Worm (Caenorhabditis elegans): ENCODE data around the gene arr-1.
A peak's percentile ranks its signal among the peaks of the same experiment; 100 is the strongest.

arr-1 gene

ce11 chrX:982598-982997 lies 32.0 kb downstream of the arr-1 start:
- TF ChIP-seq ceh-28 (tag; optimal IDR thresholded peaks at IDR 0.05) (no peak), dmd-8 (GFP tag; IDR thresholded peaks at IDR 0.05) (0 out of 2 replicates have a peak, but pooled peaks have one; percentile 55)

- TF ChIP-seq madf-9 (GFP tag; conservative IDR thresholded peaks at IDR 0.05) (0 out of 2 replicates have a peak, but pooled peaks have one; percentile 6), unc-62 (GFP tag; optimal IDR thresholded peaks at IDR 0.05 in 1 of 2) (peak in 1 of 2 experiments; percentile 42), unc-62 (tag; optimal IDR thresholded peaks at IDR 0.05) (no peak), D1046.2 (GFP tag; IDR thresholded peaks at IDR 0.05) (0 out of 2 replicates have a peak, but pooled peaks have one; percentile 38), zag-1 (tag; optimal IDR thresholded peaks at IDR 0.05) (no peak), ces-1 (GFP tag; optimal IDR thresholded peaks at IDR 0.05) (no peak), set-16 (GFP tag; IDR thresholded peaks at IDR 0.05) (peak; percentile 89), nhr-102 (tag; optimal IDR thresholded peaks at IDR 0.05) (peak; percentile 12), Y5F2A.4 (GFP tag; optimal IDR thresholded peaks at IDR 0.05) (no peak)
Observed at ce11 chrX:986463-986862, 35.9 kb downstream of the arr-1 start.

- TF ChIP-seq ctbp-1 (GFP tag; IDR thresholded peaks at IDR 0.05) = no peak
- no peak for TF ChIP-seq snpc-4 (tag; optimal IDR thresholded peaks at IDR 0.05)
- TF ChIP-seq snpc-1.2 (GFP tag; IDR thresholded peaks at IDR 0.05) = no peak
- TF ChIP-seq hlh-30 (tag; optimal IDR thresholded peaks at IDR 0.05; ENCODE audit: insufficient read depth) = no peak
- no peak for TF ChIP-seq lin-38 (GFP tag; IDR thresholded peaks at IDR 0.05)
- no peak for TF ChIP-seq madf-9 (GFP tag; conservative IDR thresholded peaks at IDR 0.05)
- TF ChIP-seq set-16 (GFP tag; IDR thresholded peaks at IDR 0.05) = no peak
- no peak for TF ChIP-seq nhr-102 (tag; optimal IDR thresholded peaks at IDR 0.05)
- TF ChIP-seq ztf-7 (tag; optimal IDR thresholded peaks at IDR 0.05) = no peak
- TF ChIP-seq F49E8.2 (tag; optimal IDR thresholded peaks at IDR 0.05; ENCODE audit: borderline replicate concordance) = no peak
- no peak for TF ChIP-seq dpl-1 (GFP tag; optimal IDR thresholded peaks at IDR 0.05)
- no peak for TF ChIP-seq zip-11 (GFP tag; IDR thresholded peaks at IDR 0.05)
- no peak for TF ChIP-seq fkh-10 (GFP tag; optimal IDR thresholded peaks at IDR 0.05)
Observed at ce11 chrX:991274-991673, 40.7 kb downstream of the arr-1 start, which contains the start of the genes C09E10.3 and dgk-1. TSS of gene C09E10.3 (minus strand) at chrX:991374. TSS of gene dgk-1 (minus strand) at chrX:991456.

ce11 chrX:992650-993403 lies 42.2 kb downstream of the arr-1 start:
- TF ChIP-seq mxl-2 (GFP tag; conservative IDR thresholded peaks at IDR 0.05) (no peak), R02D3.7 (tag; optimal IDR thresholded peaks at IDR 0.05) (no peak), ama-1 (optimal IDR thresholded peaks at IDR 0.05) (no peak), nhr-25 (tag; optimal IDR thresholded peaks at IDR 0.05; ENCODE audit: borderline replicate concordance, insufficient read depth) (no peak), ZK337.2 (GFP tag; IDR thresholded peaks at IDR 0.05) (no peak), ces-1 (GFP tag; optimal IDR thresholded peaks at IDR 0.05) (no peak), egl-43 (GFP tag; IDR thresholded peaks at IDR 0.05) (no peak; the same call in 1 of the 2 replicates), ceh-62 (tag; optimal IDR thresholded peaks at IDR 0.05) (no peak), mes-2 (tag; optimal IDR thresholded peaks at IDR 0.05; ENCODE audit: poor library complexity, severe bottlenecking) (peak; percentile 12), dmd-9 (GFP tag; IDR thresholded peaks at IDR 0.05) (no peak), lin-38 (GFP tag; IDR thresholded peaks at IDR 0.05) (no peak), vab-7 (GFP tag; IDR thresholded peaks at IDR 0.05) (no peak), sdz-12 (GFP tag; optimal IDR thresholded peaks at IDR 0.05) (no peak), ztf-7 (tag; optimal IDR thresholded peaks at IDR 0.05) (no peak), hlh-30 (tag; optimal IDR thresholded peaks at IDR 0.05; ENCODE audit: insufficient read depth) (peak; percentile 38), jun-1 (tag; optimal IDR thresholded peaks at IDR 0.05) (no peak), set-16 (GFP tag; IDR thresholded peaks at IDR 0.05) (peak; percentile 93), ceh-20 (GFP tag; IDR thresholded peaks at IDR 0.05) (peak; percentile 18; the same call in 1 of the 2 replicates), dpl-1 (GFP tag; optimal IDR thresholded peaks at IDR 0.05) (no peak), F44E2.7 (GFP tag; IDR thresholded peaks at IDR 0.05) (no peak), ctbp-1 (GFP tag; IDR thresholded peaks at IDR 0.05) (0 out of 2 replicates have a peak, but pooled peaks have one; percentile 54), T20F7.1 (GFP tag; optimal IDR thresholded peaks at IDR 0.05) (no peak), dve-1 (tag; optimal IDR thresholded peaks at IDR 0.05; ENCODE audit: insufficient read depth) (no peak), hlh-11 (tag; optimal IDR thresholded peaks at IDR 0.05) (no peak), dmd-6 (GFP tag; IDR thresholded peaks at IDR 0.05) (no peak; the same call in 1 of the 2 replicates), tra-1 (GFP tag; IDR thresholded peaks at IDR 0.05) (no peak), aly-2 (tag; optimal IDR thresholded peaks at IDR 0.05) (no peak), cey-2 (tag; optimal IDR thresholded peaks at IDR 0.05; ENCODE audit: borderline replicate concordance, insufficient read depth) (no peak)
